Fruit fly (Drosophila melanogaster) whole organism, pupa: ENCODE measurements around the gene CG34299.

Experiments
- CG12605 ChIP-seq: fragments of 200-800 bp; sonication (Bioruptor generic); IDR thresholded peaks from 2 replicates; pipeline ENCODE4 v1.3.6; 2022; ENCODE audit warnings: missing biosample characterization, missing genetic modification characterization
- CG15710 ChIP-seq: fragments of 200-800 bp; sonication (Bioruptor generic); optimal IDR thresholded peaks from 2 replicates; lab custom pipeline; 2018; ENCODE audit warnings: missing biosample characterization, mild to moderate bottlenecking, missing genetic modification characterization, moderate library complexity
- CG17806 ChIP-seq: fragments of 200-800 bp; sonication (Bioruptor generic); optimal IDR thresholded peaks from 2 replicates; lab custom pipeline; 2018; ENCODE audit warnings: missing biosample characterization, mild to moderate bottlenecking, missing genetic modification characterization, moderate library complexity
- CG32121 ChIP-seq: fragments of 200-800 bp; sonication (Bioruptor generic); IDR thresholded peaks from 2 replicates; pipeline ENCODE4 v1.3.6; 2022; ENCODE audit warnings: missing biosample characterization, missing genetic modification characterization
- CG34367 ChIP-seq: fragments of 200-800 bp; sonication (Bioruptor generic); optimal IDR thresholded peaks from 2 replicates; lab custom pipeline; 2018; ENCODE audit warnings: missing biosample characterization, mild to moderate bottlenecking, missing genetic modification characterization
- CG8301 ChIP-seq: fragments of 200-800 bp; sonication (Bioruptor generic); optimal IDR thresholded peaks from 2 replicates; lab custom pipeline; 2018; ENCODE audit warnings: missing biosample characterization, mild to moderate bottlenecking, missing genetic modification characterization
- CG9948 ChIP-seq: fragments of 200-800 bp; sonication (Bioruptor generic); optimal IDR thresholded peaks from 2 replicates; lab custom pipeline; 2018; ENCODE audit warnings: missing biosample characterization, mild to moderate bottlenecking, missing genetic modification characterization, moderate library complexity
- EcR ChIP-seq: fragments of 200-800 bp; sonication (Bioruptor generic); optimal IDR thresholded peaks from 3 replicates; lab custom pipeline; 2019; ENCODE audit warnings: missing biosample characterization, missing genetic modification characterization, mild to moderate bottlenecking, moderate library complexity, missing genetic modification reagents
- Ets98B ChIP-seq: fragments of 200-800 bp; sonication (Bioruptor generic); IDR thresholded peaks from 2 replicates; pipeline ENCODE4 v1.3.6; 2022; ENCODE audit warnings: missing biosample characterization, missing genetic modification characterization
- Snoo ChIP-seq: fragments of 200-800 bp; sonication (Bioruptor generic); optimal IDR thresholded peaks from 3 replicates; lab custom pipeline; 2017; ENCODE audit warnings: missing biosample characterization, mild to moderate bottlenecking, missing genetic modification characterization, inconsistent platforms
- fd96Ca ChIP-seq: fragments of 200-800 bp; sonication (Bioruptor generic); IDR thresholded peaks from 3 replicates; pipeline ENCODE4 v1.3.6; 2022; ENCODE audit warnings: missing biosample characterization, missing genetic modification characterization
- gl ChIP-seq: fragments of 200-800 bp; sonication (Bioruptor generic); optimal IDR thresholded peaks from 2 replicates; lab custom pipeline; 2018; ENCODE audit warnings: missing biosample characterization, mild to moderate bottlenecking, missing genetic modification characterization

DNA sequence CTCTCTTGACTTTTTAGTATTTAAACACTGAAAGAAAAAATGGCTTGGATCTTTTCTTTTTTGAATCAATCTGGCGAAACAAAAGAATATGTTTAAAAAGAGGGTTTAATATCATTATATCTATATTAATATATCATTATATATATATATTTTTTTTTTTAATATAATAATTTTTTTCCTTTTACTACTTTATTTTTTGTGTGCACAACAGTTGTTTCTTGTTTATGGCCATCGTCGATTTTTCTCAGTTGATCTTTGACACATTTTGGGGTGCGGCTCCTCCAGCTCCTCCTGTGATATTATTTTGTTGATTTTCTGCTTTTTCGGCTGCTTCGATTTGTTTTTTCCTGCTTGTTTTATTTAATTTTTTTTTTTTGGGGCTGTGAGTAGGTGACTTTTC lies 45.6 kb downstream of the CG34299 start:
- TF ChIP-seq EcR (GFP tag; lab: Kevin White, UChicago): no peak
- no peak for TF ChIP-seq CG17806 (tag; lab: Kevin White, UChicago)
- TF ChIP-seq CG9948: no peak
- TF ChIP-seq fd96Ca (GFP tag; lab: Robert Waterston, UW): no peak
- TF ChIP-seq CG8301: no peak
- TF ChIP-seq gl (tag; lab: Kevin White, UChicago): no peak
- TF ChIP-seq CG34367 (tag; lab: Kevin White, UChicago): peak; percentile 19
- TF ChIP-seq Ets98B: no peak
- TF ChIP-seq CG12605 (GFP tag; lab: Robert Waterston, UW): no peak
- TF ChIP-seq Snoo (tag; lab: Kevin White, UChicago): peak; percentile 63
- TF ChIP-seq CG15710 (tag; lab: Kevin White, UChicago): peak; percentile 56
- no peak for TF ChIP-seq CG32121 (GFP tag; lab: Robert Waterston, UW)
